Worm (Caenorhabditis elegans): ENCODE measurements around the gene abts-3.

Gene abts-3

ce11 chrII:6180552-6180951, 47.9 kb downstream of the abts-3 start:
- TF ChIP-seq unc-86 (tag; optimal IDR thresholded peaks at IDR 0.05) = no peak
- TF ChIP-seq ceh-19 (GFP tag; optimal IDR thresholded peaks at IDR 0.05) = no peak
- TF ChIP-seq pros-1 (tag; optimal IDR thresholded peaks at IDR 0.05) = no peak
- TF ChIP-seq unc-55 (GFP tag; optimal IDR thresholded peaks at IDR 0.05) = no peak
- TF ChIP-seq hlh-13 (GFP tag; optimal IDR thresholded peaks at IDR 0.05) = no peak
- no peak for TF ChIP-seq ceh-48 (tag; optimal IDR thresholded peaks at IDR 0.05)
- no peak for TF ChIP-seq eyg-1 (tag; optimal IDR thresholded peaks at IDR 0.05)
- no peak for TF ChIP-seq elt-4 (tag; optimal IDR thresholded peaks at IDR 0.05)
- TF ChIP-seq fax-1 (tag; optimal IDR thresholded peaks at IDR 0.05) = no peak
- no peak for TF ChIP-seq ceh-14 (tag; optimal IDR thresholded peaks at IDR 0.05)
- TF ChIP-seq ceh-30 (tag; optimal IDR thresholded peaks at IDR 0.05) = no peak
- no peak for TF ChIP-seq tbx-7 (tag; optimal IDR thresholded peaks at IDR 0.05)
- no peak for TF ChIP-seq zip-5 (tag; optimal IDR thresholded peaks at IDR 0.05)
- no peak for TF ChIP-seq syd-9 (tag; optimal IDR thresholded peaks at IDR 0.05)
- TF ChIP-seq dve-1 (tag; optimal IDR thresholded peaks at IDR 0.05) = no peak
- no peak for TF ChIP-seq pha-4 (tag; optimal IDR thresholded peaks at IDR 0.05)
- TF ChIP-seq ztf-16 (tag; optimal IDR thresholded peaks at IDR 0.05) = no peak

ce11 chrII:6181337-6181736, 48.6 kb downstream of the abts-3 start:
- TF ChIP-seq ceh-9 (tag; optimal IDR thresholded peaks at IDR 0.05) (no peak), ceh-18 (tag; optimal IDR thresholded peaks at IDR 0.05) (peak; percentile 26)

ce11 chrII:6190770-6191169, 58.1 kb downstream of the abts-3 start:
- TF ChIP-seq T23F11.4 (GFP tag; optimal IDR thresholded peaks at IDR 0.05) (no peak), unc-42 (tag; optimal IDR thresholded peaks at IDR 0.05) (peak; percentile 73), sox-4 (tag; optimal IDR thresholded peaks at IDR 0.05) (no peak)

- TF ChIP-seq nfya-1 (tag; optimal IDR thresholded peaks at IDR 0.05) = no peak
- no peak for TF ChIP-seq zip-5 (tag; optimal IDR thresholded peaks at IDR 0.05)
- no peak for TF ChIP-seq sdc-2 (tag; optimal IDR thresholded peaks at IDR 0.05)
- no peak for TF ChIP-seq sox-4 (tag; optimal IDR thresholded peaks at IDR 0.05)
- TF ChIP-seq ceh-48 (tag; optimal IDR thresholded peaks at IDR 0.05) = peak; percentile 64
- TF ChIP-seq hlh-30 (tag; optimal IDR thresholded peaks at IDR 0.05; ENCODE audit: insufficient read depth) = peak; percentile 2
Measured at ce11 chrII:6191293-6191692, 58.6 kb downstream of the abts-3 start, which contains the start of gene fkh-8. Gene fkh-8 (minus strand): TSS chrII:6191393.

- TF ChIP-seq pros-1 (tag; optimal IDR thresholded peaks at IDR 0.05) (no peak), nhr-232 (tag; optimal IDR thresholded peaks at IDR 0.05) (no peak)
Measured at ce11 chrII:6192484-6192883, 59.8 kb downstream of the abts-3 start, which contains the start of gene cpb-2. Gene cpb-2 (plus strand): TSS chrII:6192784.

ce11 chrII:6196875-6197274, 64.2 kb downstream of the abts-3 start, which contains the start of the genes rbmx-2 and C30B5.2:
Gene rbmx-2 (minus strand): TSS chrII:6196948.
Gene C30B5.2 (plus strand): TSS chrII:6197180.
- no peak for TF ChIP-seq sdc-2 (tag; optimal IDR thresholded peaks at IDR 0.05)
- TF ChIP-seq gmeb-2 (tag; optimal IDR thresholded peaks at IDR 0.05) = no peak
- TF ChIP-seq tbx-2 (tag; optimal IDR thresholded peaks at IDR 0.05) = peak; percentile 10
- TF ChIP-seq unc-42 (tag; optimal IDR thresholded peaks at IDR 0.05) = peak; percentile 86
- TF ChIP-seq unc-3 (GFP tag; conservative IDR thresholded peaks at IDR 0.05) = no peak
- no peak for TF ChIP-seq unc-3 (tag; optimal IDR thresholded peaks at IDR 0.05)
- no peak for TF ChIP-seq rnt-1 (tag; optimal IDR thresholded peaks at IDR 0.05)
- TF ChIP-seq hlh-30 (tag; optimal IDR thresholded peaks at IDR 0.05; ENCODE audit: insufficient read depth) = peak; percentile 37
- no peak for TF ChIP-seq hlh-15 (tag; optimal IDR thresholded peaks at IDR 0.05)
- TF ChIP-seq ref-2 (tag; optimal IDR thresholded peaks at IDR 0.05) = no peak
- no peak for TF ChIP-seq pros-1 (tag; optimal IDR thresholded peaks at IDR 0.05)
- TF ChIP-seq ceh-48 (tag; optimal IDR thresholded peaks at IDR 0.05) = peak; percentile 78
- no peak for TF ChIP-seq ets-4 (tag; optimal IDR thresholded peaks at IDR 0.05)
- TF ChIP-seq T23F11.4 (GFP tag; optimal IDR thresholded peaks at IDR 0.05) = no peak
- no peak for TF ChIP-seq zip-5 (tag; optimal IDR thresholded peaks at IDR 0.05)
- no peak for TF ChIP-seq npax-4 (tag; optimal IDR thresholded peaks at IDR 0.05)
- no peak for TF ChIP-seq odd-2 (tag; optimal IDR thresholded peaks at IDR 0.05)
- TF ChIP-seq fkh-6 (tag; optimal IDR thresholded peaks at IDR 0.05) = no peak
- no peak for TF ChIP-seq hlh-6 (tag; optimal IDR thresholded peaks at IDR 0.05)
- TF ChIP-seq ceh-18 (tag; optimal IDR thresholded peaks at IDR 0.05) = no peak
- no peak for TF ChIP-seq fkh-10 (GFP tag; optimal IDR thresholded peaks at IDR 0.05)
- TF ChIP-seq ahr-1 (tag; optimal IDR thresholded peaks at IDR 0.05) = no peak
- TF ChIP-seq nfya-1 (tag; optimal IDR thresholded peaks at IDR 0.05) = no peak
- no peak for TF ChIP-seq C38D4.7 (GFP tag; optimal IDR thresholded peaks at IDR 0.05)
- TF ChIP-seq eyg-1 (tag; optimal IDR thresholded peaks at IDR 0.05) = no peak
- peak; percentile 3 for TF ChIP-seq dve-1 (tag; optimal IDR thresholded peaks at IDR 0.05)
- TF ChIP-seq ceh-31 (tag; optimal IDR thresholded peaks at IDR 0.05) = peak; percentile 39
- no peak for TF ChIP-seq che-1 (tag; optimal IDR thresholded peaks at IDR 0.05)

Data from whole organism, late embryonic.